Worm (Caenorhabditis elegans) whole organism, L4 larva: Measurements from ENCODE around the gene W04D2.4.

Experiments used
- F26F4.8 ChIP-seq: fragments of 200-800 bp; sonication (Bioruptor generic); conservative IDR thresholded peaks from 2 replicates; pipeline ENCODE4 v1.3.6; 2022; ENCODE audit warnings: missing genetic modification characterization, missing compliant biosample characterization
- F37D6.2 ChIP-seq: sonication (generic microtip); optimal IDR thresholded peaks from 2 replicates; lab custom pipeline; 2016; ENCODE audit warnings: mild to moderate bottlenecking, missing genetic modification characterization, missing compliant biosample characterization
- R02D3.7 ChIP-seq: fragments of 150-350 bp; sonication (generic microtip); optimal IDR thresholded peaks from 3 replicates; lab custom pipeline; 2014; ENCODE audit warnings: missing biosample characterization, missing genetic modification characterization
- T20F7.1 ChIP-seq: fragments of 200-800 bp; sonication (Bioruptor generic); optimal IDR thresholded peaks from 2 replicates; lab custom pipeline; 2018; ENCODE audit warnings: mild to moderate bottlenecking, missing genetic modification characterization, missing compliant biosample characterization
- Y48G9A.11 ChIP-seq: fragments of 200-800 bp; sonication (Bioruptor generic); IDR thresholded peaks from 2 replicates; pipeline ENCODE4 v1.3.6; 2022; ENCODE audit warnings: missing genetic modification reagents, missing genetic modification characterization, missing compliant biosample characterization
- Y5F2A.4 ChIP-seq: fragments of 200-800 bp; sonication (Bioruptor generic); optimal IDR thresholded peaks from 2 replicates; lab custom pipeline; 2018; ENCODE audit warnings: mild to moderate bottlenecking, missing genetic modification characterization, missing compliant biosample characterization
- Y75B8A.6 ChIP-seq: fragments of 200-800 bp; sonication (Bioruptor generic); IDR thresholded peaks from 2 replicates; pipeline ENCODE4 v1.3.6; 2022; ENCODE audit warnings: missing genetic modification reagents, missing genetic modification characterization, missing compliant biosample characterization
- aly-2 ChIP-seq: sonication (generic microtip); optimal IDR thresholded peaks from 2 replicates; lab custom pipeline; 2018; ENCODE audit warnings: missing biosample characterization, missing genetic modification characterization
- attf-4 ChIP-seq: sonication (generic microtip); optimal IDR thresholded peaks from 3 replicates; lab custom pipeline; 2017; ENCODE audit warnings: missing biosample characterization, missing genetic modification characterization
- ceh-28 ChIP-seq: fragments of 150-350 bp; optimal IDR thresholded peaks from 2 replicates; lab custom pipeline; 2014; ENCODE audit warnings: missing biosample characterization, missing genetic modification reagents, missing genetic modification characterization
- ceh-44 ChIP-seq: fragments of 200-800 bp; sonication (Bioruptor generic); IDR thresholded peaks from 2 replicates; pipeline ENCODE4 v1.3.6; 2022; ENCODE audit warnings: missing genetic modification reagents, missing genetic modification characterization, missing compliant biosample characterization
- ceh-82 ChIP-seq: sonication (generic microtip); optimal IDR thresholded peaks from 2 replicates; lab custom pipeline; 2017; ENCODE audit warnings: missing biosample characterization, missing genetic modification characterization
- ces-1 ChIP-seq: fragments of 150-350 bp; sonication (generic microtip); optimal IDR thresholded peaks from 4 replicates; lab custom pipeline; 2014; ENCODE audit warnings: missing biosample characterization, missing genetic modification reagents, missing genetic modification characterization
- cey-2 ChIP-seq: sonication (generic microtip); optimal IDR thresholded peaks from 3 replicates; lab custom pipeline; 2017; ENCODE audit warnings: missing genetic modification characterization, mild to moderate bottlenecking, missing compliant biosample characterization, antibody characterized with exemption, borderline replicate concordance; ENCODE audit not compliant: insufficient read depth
- daf-12 ChIP-seq: fragments of 150-350 bp; optimal IDR thresholded peaks from 2 replicates; lab custom pipeline; 2014; ENCODE audit warnings: missing biosample characterization, missing genetic modification reagents, missing genetic modification characterization
- daf-16 ChIP-seq, 3 experiments: sonication (generic microtip); optimal IDR thresholded peaks; 2 replicates each; lab custom pipeline; 2016 to 2017; ENCODE audit warnings: missing genetic modification characterization in 3 of 3, missing genetic modification reagents in 3 of 3, mild to moderate bottlenecking in 2 of 3, missing compliant biosample characterization in 2 of 3, missing biosample characterization in 1 of 3, moderate library complexity in 1 of 3
- daf-8 ChIP-seq: fragments of 200-800 bp; sonication (Bioruptor generic); IDR thresholded peaks from 2 replicates; pipeline ENCODE4 v1.3.6; 2022; ENCODE audit warnings: missing genetic modification characterization, missing compliant biosample characterization
- dmd-8 ChIP-seq: fragments of 200-800 bp; sonication (Bioruptor generic); IDR thresholded peaks from 2 replicates; pipeline ENCODE4 v1.3.6; 2022; ENCODE audit warnings: missing genetic modification characterization, missing compliant biosample characterization
- dpl-1 ChIP-seq: fragments of 150-350 bp; optimal IDR thresholded peaks from 2 replicates; lab custom pipeline; 2014; ENCODE audit warnings: missing biosample characterization, missing genetic modification reagents, missing genetic modification characterization
- duxl-1 ChIP-seq: sonication (generic microtip); optimal IDR thresholded peaks from 2 replicates; lab custom pipeline; 2016; ENCODE audit warnings: mild to moderate bottlenecking, missing genetic modification characterization, moderate library complexity, missing compliant biosample characterization; ENCODE audit not compliant: poor library complexity
- gei-8 ChIP-seq: fragments of 200-800 bp; sonication (Bioruptor generic); optimal IDR thresholded peaks from 2 replicates; lab custom pipeline; 2018; ENCODE audit warnings: mild to moderate bottlenecking, missing genetic modification characterization, missing compliant biosample characterization
- hlh-11 ChIP-seq: fragments of 200-800 bp; sonication (Bioruptor generic); optimal IDR thresholded peaks from 2 replicates; lab custom pipeline; 2018; ENCODE audit warnings: mild to moderate bottlenecking, missing genetic modification characterization, missing compliant biosample characterization
- lin-38 ChIP-seq: fragments of 200-800 bp; sonication (Bioruptor generic); IDR thresholded peaks from 2 replicates; pipeline ENCODE4 v1.3.6; 2022; ENCODE audit warnings: missing genetic modification reagents, missing genetic modification characterization, missing compliant biosample characterization
- lin-39 ChIP-seq: fragments of 150-350 bp; optimal IDR thresholded peaks from 2 replicates; lab custom pipeline; 2014; ENCODE audit warnings: missing biosample characterization, missing genetic modification reagents, missing genetic modification characterization
- mdl-1 ChIP-seq, 2 experiments: fragments of 150-350 bp in 1 of 2; sonication (generic microtip) in 1 of 2; optimal IDR thresholded peaks; 2 replicates each; lab custom pipeline; 2014 to 2017; ENCODE audit warnings: missing biosample characterization in 2 of 2, missing genetic modification characterization in 2 of 2
- mes-2 ChIP-seq: sonication (generic microtip); optimal IDR thresholded peaks from 2 replicates; lab custom pipeline; 2016; ENCODE audit warnings: missing genotype, mild to moderate bottlenecking, missing genetic modification characterization, missing compliant biosample characterization; ENCODE audit not compliant: poor library complexity, severe bottlenecking
- mxl-2 ChIP-seq: fragments of 200-800 bp; sonication (Bioruptor generic); conservative IDR thresholded peaks from 2 replicates; pipeline ENCODE4 v1.3.6; 2022; ENCODE audit warnings: missing genetic modification reagents, missing genetic modification characterization, missing compliant biosample characterization
- nhr-11 ChIP-seq: fragments of 150-350 bp; optimal IDR thresholded peaks from 2 replicates; lab custom pipeline; 2014; ENCODE audit warnings: missing biosample characterization, missing genetic modification characterization
- nhr-42 ChIP-seq: fragments of 200-800 bp; sonication (Bioruptor generic); IDR thresholded peaks from 2 replicates; pipeline ENCODE4 v1.3.6; 2022; ENCODE audit warnings: missing genetic modification characterization, missing compliant biosample characterization
- nhr-48 ChIP-seq: sonication (generic microtip); optimal IDR thresholded peaks from 2 replicates; lab custom pipeline; 2016; ENCODE audit warnings: mild to moderate bottlenecking, missing genetic modification characterization, missing compliant biosample characterization
- nhr-6 ChIP-seq: fragments of 150-350 bp; optimal IDR thresholded peaks from 2 replicates; lab custom pipeline; 2014; ENCODE audit warnings: missing biosample characterization, missing genetic modification characterization
- nhr-77 ChIP-seq: fragments of 150-350 bp; optimal IDR thresholded peaks from 2 replicates; lab custom pipeline; 2014; ENCODE audit warnings: missing biosample characterization, missing genetic modification characterization
- php-3 ChIP-seq: fragments of 200-800 bp; sonication (Bioruptor generic); IDR thresholded peaks from 2 replicates; pipeline ENCODE4 v1.3.6; 2022; ENCODE audit warnings: missing genetic modification reagents, missing genetic modification characterization, missing compliant biosample characterization
- rbr-2 ChIP-seq: sonication (generic microtip); optimal IDR thresholded peaks from 2 replicates; lab custom pipeline; 2016; ENCODE audit warnings: missing genotype, missing genetic modification characterization, missing compliant biosample characterization
- saeg-2 ChIP-seq: fragments of 200-800 bp; sonication (Bioruptor generic); IDR thresholded peaks from 2 replicates; pipeline ENCODE4 v1.3.6; 2022; ENCODE audit warnings: missing genetic modification reagents, missing genetic modification characterization, missing compliant biosample characterization
- sdz-12 ChIP-seq: fragments of 200-800 bp; sonication (Bioruptor generic); optimal IDR thresholded peaks from 2 replicates; lab custom pipeline; 2018; ENCODE audit warnings: mild to moderate bottlenecking, missing genetic modification characterization, missing compliant biosample characterization
- snpc-4 ChIP-seq: fragments of 150-350 bp; optimal IDR thresholded peaks from 2 replicates; lab custom pipeline; 2014; ENCODE audit warnings: missing biosample characterization, missing genetic modification characterization
- tra-1 ChIP-seq: fragments of 200-800 bp; sonication (Bioruptor generic); IDR thresholded peaks from 2 replicates; pipeline ENCODE4 v1.3.6; 2022; ENCODE audit warnings: missing genetic modification reagents, missing genetic modification characterization, missing compliant biosample characterization
- unc-130 ChIP-seq: sonication (generic microtip); optimal IDR thresholded peaks from 2 replicates; lab custom pipeline; 2016; ENCODE audit warnings: missing genetic modification reagents, missing genetic modification characterization, missing compliant biosample characterization
- unc-62 ChIP-seq, 3 experiments: fragments of 150-350 bp in 1 of 3; sonication (generic microtip); optimal IDR thresholded peaks in 2 of 3; peaks in 1 of 3; 1 replicate in 1 of 3; 2 replicates in 2 of 3; lab custom pipeline; 2014 to 2017; ENCODE audit warnings: missing biosample characterization in 3 of 3, missing genetic modification characterization in 3 of 3, missing genetic modification reagents in 3 of 3, missing genotype in 1 of 3
- zag-1 ChIP-seq: fragments of 150-350 bp; optimal IDR thresholded peaks from 2 replicates; lab custom pipeline; 2014; ENCODE audit warnings: missing biosample characterization, missing genetic modification characterization
- zip-2 ChIP-seq: fragments of 150-350 bp; optimal IDR thresholded peaks from 2 replicates; lab custom pipeline; 2014; ENCODE audit warnings: missing biosample characterization, missing genetic modification characterization

The W04D2.4 gene

DNA sequence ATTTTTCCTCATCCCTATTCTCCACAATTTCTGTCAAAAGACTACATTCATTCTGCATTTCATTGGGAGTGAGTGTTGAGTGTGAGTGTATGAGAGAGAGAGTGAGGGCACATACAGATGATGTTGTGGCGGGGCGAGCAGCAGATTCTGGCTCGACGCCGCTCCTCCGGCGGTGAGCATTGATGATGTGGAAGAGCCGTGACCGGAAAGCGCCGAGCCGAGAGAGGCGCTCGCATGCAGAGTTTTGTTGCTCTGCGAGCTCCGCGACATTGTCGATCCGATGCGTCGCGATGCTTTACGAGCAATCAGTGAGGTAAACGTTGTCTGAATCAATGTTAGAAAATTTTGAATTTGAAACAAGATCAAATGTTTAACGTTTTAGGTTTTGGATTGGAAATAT is 41.9 kb downstream of the W04D2.4 start (continued):
- TF ChIP-seq aly-2 (tag; lab: Kevin White, UChicago) (no peak), dmd-8 (GFP tag; lab: Robert Waterston, UW) (0 out of 2 replicates have a peak, but pooled peaks have one; percentile 38), rbr-2 (tag; lab: Kevin White, UChicago) (no peak), zag-1 (tag; lab: Kevin White, UChicago) (no peak), mdl-1 (tag; optimal IDR thresholded peaks at IDR 0.05; lab: Kevin White, UChicago) (no peak)

DNA sequence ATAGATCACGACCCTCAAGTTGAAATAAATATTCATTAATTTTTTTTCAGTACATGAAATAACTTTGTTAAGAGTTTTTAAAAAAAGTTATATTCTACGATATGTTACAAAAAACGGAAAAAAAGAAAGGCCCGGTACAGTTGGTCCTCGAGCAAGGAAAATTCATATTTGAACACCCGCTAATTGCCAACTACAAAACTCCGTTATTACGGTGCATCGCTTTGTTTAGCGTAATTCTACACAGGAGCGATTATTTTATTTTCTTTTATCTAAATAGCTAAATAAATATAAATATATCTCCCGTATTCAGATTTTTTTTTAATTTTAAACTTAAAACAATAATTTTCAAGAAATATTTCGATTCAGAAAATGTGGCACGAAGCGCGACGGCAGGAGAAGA is 47.1 kb downstream of the W04D2.4 start, which contains the start of gene F28C1.1:
Gene F28C1.1, plus strand, starts transcription at position 365 of the 400 bp plus-strand sequence.
- TF ChIP-seq daf-8 (GFP tag; lab: Robert Waterston, UW) (no peak), ceh-28 (tag; lab: Kevin White, UChicago) (no peak), nhr-42 (GFP tag; lab: Robert Waterston, UW) (no peak), nhr-48 (tag; lab: Kevin White, UChicago) (no peak), ces-1 (GFP tag; lab: Kevin White, UChicago) (no peak), ceh-82 (tag; lab: Kevin White, UChicago) (no peak), unc-62 (GFP tag; optimal IDR thresholded peaks at IDR 0.05 in 1 of 2; lab: Kevin White, UChicago) (no peak), unc-62 (tag; optimal IDR thresholded peaks at IDR 0.05; lab: Kevin White, UChicago) (no peak), snpc-4 (tag; lab: Kevin White, UChicago) (no peak), nhr-77 (tag; lab: Kevin White, UChicago) (no peak), F37D6.2 (no peak), cey-2 (no peak), dpl-1 (GFP tag; lab: Kevin White, UChicago) (peak; percentile 84), mxl-2 (GFP tag; lab: Robert Waterston, UW) (no peak), hlh-11 (no peak), daf-12 (tag; lab: Kevin White, UChicago) (no peak), T20F7.1 (peak; percentile 93), ceh-44 (GFP tag; lab: Robert Waterston, UW) (no peak), unc-130 (GFP tag; lab: Kevin White, UChicago) (no peak), attf-4 (tag; lab: Kevin White, UChicago) (no peak), daf-16 (GFP tag; optimal IDR thresholded peaks at IDR 0.05; lab: Kevin White, UChicago) (no peak), daf-16 (tag; optimal IDR thresholded peaks at IDR 0.05; lab: Kevin White, UChicago) (no peak), nhr-6 (tag; lab: Kevin White, UChicago) (peak; percentile 55), Y48G9A.11 (GFP tag; lab: Robert Waterston, UW) (peak; percentile 92), Y5F2A.4 (GFP tag; lab: Kevin White, UChicago) (no peak), R02D3.7 (tag; lab: Kevin White, UChicago) (peak; percentile 16), duxl-1 (tag; lab: Kevin White, UChicago) (no peak), saeg-2 (GFP tag; lab: Robert Waterston, UW) (no peak), mes-2 (tag; lab: Kevin White, UChicago) (no peak)
- TF ChIP-seq, all 104 proteins: peak for 5

DNA sequence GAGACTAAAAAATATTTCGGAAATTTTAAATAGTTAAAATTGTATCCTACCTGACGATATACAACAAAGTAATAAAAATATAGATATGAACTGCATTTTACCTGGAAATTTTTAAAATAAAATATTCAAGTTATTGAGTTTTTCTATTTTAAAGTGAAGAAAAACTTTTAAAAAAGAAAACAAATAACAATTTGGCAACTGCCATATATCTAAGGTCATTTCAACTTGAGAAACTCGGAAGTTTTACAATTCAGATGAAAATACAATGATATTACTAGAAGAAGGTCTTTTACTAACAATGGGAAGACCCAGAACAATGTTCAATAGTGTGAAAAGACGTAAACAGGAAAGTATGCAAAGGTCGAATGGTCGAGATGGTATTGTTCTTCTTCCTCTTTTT is 47.7 kb downstream of the W04D2.4 start, which contains the start of gene C54D10.10:
Gene C54D10.10, minus strand, starts transcription at position 101 of the 400 bp plus-strand sequence.
- TF ChIP-seq lin-38 (GFP tag; lab: Robert Waterston, UW): no peak
- no peak for TF ChIP-seq mdl-1 (tag; optimal IDR thresholded peaks at IDR 0.05; lab: Kevin White, UChicago)
- TF ChIP-seq zip-2 (tag; lab: Kevin White, UChicago): no peak
- no peak for TF ChIP-seq F26F4.8 (GFP tag; lab: Robert Waterston, UW)
- no peak for TF ChIP-seq aly-2 (tag; lab: Kevin White, UChicago)
- no peak for TF ChIP-seq tra-1
- TF ChIP-seq gei-8: no peak
- no peak for TF ChIP-seq nhr-11 (tag; lab: Kevin White, UChicago)
- no peak for TF ChIP-seq ceh-82 (tag; lab: Kevin White, UChicago)
- TF ChIP-seq sdz-12: no peak
- no peak for TF ChIP-seq saeg-2 (GFP tag; lab: Robert Waterston, UW)
- TF ChIP-seq php-3 (GFP tag; lab: Robert Waterston, UW): no peak
- no peak for TF ChIP-seq Y75B8A.6
- no peak for TF ChIP-seq lin-39 (tag; lab: Kevin White, UChicago)
- no peak for TF ChIP-seq mxl-2 (GFP tag; lab: Robert Waterston, UW)
- no peak for TF ChIP-seq unc-130 (GFP tag; lab: Kevin White, UChicago)
